Fruit fly (Drosophila melanogaster): Measurements from ENCODE around the gene Cyt-c-d.

DNA sequence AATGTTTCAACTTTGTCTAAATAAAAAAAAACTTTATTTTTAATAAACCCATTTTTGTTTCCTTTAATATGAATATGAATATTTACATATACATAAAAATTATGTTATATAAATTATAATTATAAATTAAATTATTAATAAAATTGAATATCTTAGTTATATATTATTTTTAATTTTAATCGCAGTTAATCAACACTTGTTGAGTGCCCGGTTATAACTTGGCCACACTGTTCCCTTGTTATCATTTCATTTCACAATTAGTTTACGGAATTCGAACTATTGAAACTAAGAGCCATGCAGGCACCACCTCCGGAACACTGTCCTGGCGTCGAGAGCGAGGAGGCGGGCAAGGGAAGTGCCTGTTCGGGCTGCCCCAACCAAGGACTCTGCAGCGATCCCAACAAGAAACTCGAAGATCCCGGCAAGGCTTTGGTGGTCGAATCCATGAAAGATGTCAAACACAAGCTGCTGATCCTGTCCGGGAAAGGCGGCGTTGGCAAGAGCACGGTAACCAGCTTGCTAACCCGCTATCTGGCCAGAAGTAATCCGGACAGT lies 16.7 kb downstream of the Cyt-c-d start, which contains the start of gene Nubp1:
- no peak for TF ChIP-seq Sin3A (optimal IDR thresholded peaks at IDR 0.05)
- TF ChIP-seq psq (optimal IDR thresholded peaks at IDR 0.05): no peak
